Fruit fly (Drosophila melanogaster) whole organism, embryonic: Measurements from ENCODE around the gene SmE.

Experiments
- Antp ChIP-seq: fragments of 200-800 bp; sonication (Bioruptor generic); optimal IDR thresholded peaks from 3 replicates; lab custom pipeline; 2016; ENCODE audit warnings: missing biosample characterization, missing genetic modification characterization
- BtbVII ChIP-seq: fragments of 200-800 bp; sonication (Bioruptor generic); optimal IDR thresholded peaks from 3 replicates; lab custom pipeline; 2017; ENCODE audit warnings: missing biosample characterization, mild to moderate bottlenecking, missing genetic modification characterization
- C15 ChIP-seq: fragments of 200-800 bp; sonication (Bioruptor generic); IDR thresholded peaks from 3 replicates; pipeline ENCODE4 v1.3.6; 2022; ENCODE audit warnings: missing biosample characterization, missing genetic modification characterization
- CG10274 ChIP-seq: fragments of 200-800 bp; sonication (Bioruptor generic); optimal IDR thresholded peaks from 3 replicates; lab custom pipeline; 2017; ENCODE audit warnings: missing biosample characterization, mild to moderate bottlenecking, missing genetic modification characterization
- CG10654 ChIP-seq: fragments of 200-800 bp; sonication (Bioruptor generic); optimal IDR thresholded peaks from 2 replicates; lab custom pipeline; 2016; ENCODE audit warnings: missing biosample characterization, missing genetic modification characterization
- CG10959 ChIP-seq: fragments of 200-800 bp; sonication (Bioruptor generic); IDR thresholded peaks from 2 replicates; pipeline ENCODE4 v1.3.6; 2022; ENCODE audit warnings: missing biosample characterization, missing genetic modification characterization
- CG11247 ChIP-seq: fragments of 200-800 bp; sonication (Bioruptor generic); IDR thresholded peaks from 2 replicates; pipeline ENCODE4 v1.3.6; 2022; ENCODE audit warnings: missing biosample characterization, missing genetic modification characterization
- CG11456 ChIP-seq: fragments of 200-800 bp; sonication (Bioruptor generic); IDR thresholded peaks from 3 replicates; pipeline ENCODE4 v1.3.6; 2022; ENCODE audit warnings: missing biosample characterization, missing genetic modification characterization
- CG11696 ChIP-seq: fragments of 200-800 bp; sonication (Bioruptor generic); IDR thresholded peaks from 2 replicates; pipeline ENCODE4 v1.3.6; 2022; ENCODE audit warnings: missing biosample characterization, missing genetic modification characterization
- CG11723 ChIP-seq: fragments of 200-800 bp; sonication (Bioruptor generic); optimal IDR thresholded peaks from 2 replicates; lab custom pipeline; 2017; ENCODE audit warnings: missing biosample characterization, mild to moderate bottlenecking, missing genetic modification characterization
- CG12236 ChIP-seq: fragments of 200-800 bp; sonication (Bioruptor generic); optimal IDR thresholded peaks from 2 replicates; lab custom pipeline; 2016; ENCODE audit warnings: missing biosample characterization, missing genetic modification characterization
- CG14860 ChIP-seq: fragments of 200-800 bp; sonication (Bioruptor generic); IDR thresholded peaks from 3 replicates; pipeline ENCODE4 v1.3.6; 2022; ENCODE audit warnings: missing biosample characterization, missing genetic modification characterization; ENCODE audit not compliant: partially characterized antibody
- CG15011 ChIP-seq: fragments of 200-800 bp; sonication (Bioruptor generic); optimal IDR thresholded peaks from 3 replicates; lab custom pipeline; 2018; ENCODE audit warnings: missing biosample characterization, mild to moderate bottlenecking, missing genetic modification characterization
- CG15269 ChIP-seq: fragments of 200-800 bp; sonication (Bioruptor generic); optimal IDR thresholded peaks from 2 replicates; lab custom pipeline; 2018; ENCODE audit warnings: missing biosample characterization, mild to moderate bottlenecking, missing genetic modification characterization, moderate library complexity
- CG16779 ChIP-seq: fragments of 200-800 bp; sonication (Bioruptor generic); IDR thresholded peaks from 2 replicates; pipeline ENCODE4 v1.3.6; 2022; ENCODE audit warnings: missing biosample characterization, missing genetic modification characterization
- CG3726 ChIP-seq: fragments of 200-800 bp; sonication (Bioruptor generic); IDR thresholded peaks from 3 replicates; pipeline ENCODE4, ENCODE4 v1.3.6; 2022; ENCODE audit warnings: missing biosample characterization, missing genetic modification characterization
- CG3838 ChIP-seq: fragments of 200-800 bp; sonication (Bioruptor generic); optimal IDR thresholded peaks from 3 replicates; lab custom pipeline; 2016; ENCODE audit warnings: missing biosample characterization, missing genetic modification characterization
- CG6272 ChIP-seq: fragments of 200-800 bp; sonication (Bioruptor generic); IDR thresholded peaks from 2 replicates; pipeline ENCODE4 v1.3.6; 2022; ENCODE audit warnings: missing biosample characterization, missing genetic modification characterization
- CG6791 ChIP-seq: fragments of 200-800 bp; sonication (Bioruptor generic); IDR thresholded peaks from 3 replicates; pipeline ENCODE4 v1.3.6; 2022; ENCODE audit warnings: missing biosample characterization, missing genetic modification characterization; ENCODE audit not compliant: partially characterized antibody
- CG6813 ChIP-seq: fragments of 200-800 bp; sonication (Bioruptor generic); optimal IDR thresholded peaks from 2 replicates; lab custom pipeline; 2017; ENCODE audit warnings: missing biosample characterization, missing genetic modification characterization, mild to moderate bottlenecking, moderate library complexity, missing genetic modification reagents
- CG9797 ChIP-seq: fragments of 200-800 bp; sonication (Bioruptor generic); optimal IDR thresholded peaks from 3 replicates; lab custom pipeline; 2018; ENCODE audit warnings: missing biosample characterization, mild to moderate bottlenecking, missing genetic modification characterization
- Chrac-16 ChIP-seq: fragments of 200-800 bp; sonication (Bioruptor generic); optimal IDR thresholded peaks from 3 replicates; lab custom pipeline; 2016; ENCODE audit warnings: missing biosample characterization, missing genetic modification characterization
- Fer1 ChIP-seq: fragments of 200-800 bp; sonication (Bioruptor generic); optimal IDR thresholded peaks from 2 replicates; lab custom pipeline; 2017; ENCODE audit warnings: missing biosample characterization, mild to moderate bottlenecking, missing genetic modification characterization
- Fer2 ChIP-seq: fragments of 200-800 bp; sonication (Bioruptor generic); optimal IDR thresholded peaks from 2 replicates; lab custom pipeline; 2018; ENCODE audit warnings: missing biosample characterization, mild to moderate bottlenecking, missing genetic modification characterization, moderate library complexity
- Gsc ChIP-seq: fragments of 200-800 bp; sonication (Bioruptor generic); IDR thresholded peaks from 2 replicates; pipeline ENCODE4 v1.3.6; 2022; ENCODE audit warnings: missing biosample characterization, missing genetic modification characterization
- Lhr ChIP-seq: fragments of 200-800 bp; sonication (Bioruptor generic); optimal IDR thresholded peaks from 3 replicates; lab custom pipeline; 2017; ENCODE audit warnings: mild to moderate bottlenecking, missing biosample characterization, missing genetic modification reagents, missing genetic modification characterization
- Mad ChIP-seq: fragments of 200-800 bp; sonication (Bioruptor generic); optimal IDR thresholded peaks from 2 replicates; lab custom pipeline; 2016; ENCODE audit warnings: missing biosample characterization, missing genetic modification characterization
- Mrtf ChIP-seq: fragments of 200-800 bp; sonication (Bioruptor generic); IDR thresholded peaks from 3 replicates; pipeline ENCODE4 v1.3.6; 2022; ENCODE audit warnings: missing biosample characterization, missing genetic modification characterization
- Nf-YC ChIP-seq: fragments of 200-800 bp; optimal IDR thresholded peaks from 3 replicates; lab custom pipeline; 2019; ENCODE audit warnings: missing biosample characterization, mild to moderate bottlenecking, missing genetic modification characterization, moderate library complexity
- Opbp ChIP-seq: fragments of 200-800 bp; sonication (Bioruptor generic); IDR thresholded peaks from 3 replicates; pipeline ENCODE4 v1.3.6; 2022; ENCODE audit warnings: missing biosample characterization, missing genetic modification characterization; ENCODE audit not compliant: partially characterized antibody
- Ptx1 ChIP-seq: fragments of 200-800 bp; sonication (Bioruptor generic); IDR thresholded peaks from 2 replicates; pipeline ENCODE4 v1.3.6; 2022; ENCODE audit warnings: missing biosample characterization, missing genetic modification characterization
- Scr ChIP-seq: fragments of 200-800 bp; sonication (Bioruptor generic); IDR thresholded peaks from 2 replicates; pipeline ENCODE4 v1.3.6; 2022; ENCODE audit warnings: missing biosample characterization, missing genetic modification characterization; ENCODE audit not compliant: partially characterized antibody
- Six4 ChIP-seq: fragments of 200-800 bp; sonication (Bioruptor generic); optimal IDR thresholded peaks from 2 replicates; lab custom pipeline; 2016; ENCODE audit warnings: missing biosample characterization, missing genetic modification characterization
- amos ChIP-seq: fragments of 200-800 bp; sonication (Bioruptor generic); IDR thresholded peaks from 2 replicates; pipeline ENCODE4 v1.3.6; 2022; ENCODE audit warnings: missing biosample characterization, missing genetic modification characterization; ENCODE audit not compliant: partially characterized antibody
- chn ChIP-seq: fragments of 200-800 bp; sonication (Bioruptor generic); optimal IDR thresholded peaks from 2 replicates; lab custom pipeline; 2016; ENCODE audit warnings: missing biosample characterization, missing genetic modification characterization
- croc ChIP-seq: fragments of 200-800 bp; sonication (Bioruptor generic); conservative IDR thresholded peaks from 3 replicates; pipeline ENCODE4 v1.3.6; 2022; ENCODE audit warnings: missing biosample characterization, missing genetic modification characterization
- dpn ChIP-seq, 2 experiments: fragments of 200-800 bp; sonication (Bioruptor generic); optimal IDR thresholded peaks; 3 replicates each; lab custom pipeline; 2016; ENCODE audit warnings: missing biosample characterization in 2 of 2, missing genetic modification characterization in 2 of 2
- emc ChIP-seq: fragments of 200-800 bp; sonication (Bioruptor generic); optimal IDR thresholded peaks from 2 replicates; lab custom pipeline; 2016; ENCODE audit warnings: missing biosample characterization, missing genetic modification characterization
- ftz-f1 ChIP-seq: fragments of 200-800 bp; sonication (Bioruptor generic); optimal IDR thresholded peaks from 2 replicates; lab custom pipeline; 2016; ENCODE audit warnings: missing biosample characterization, missing genetic modification characterization
- grn ChIP-seq: fragments of 200-800 bp; sonication (Bioruptor generic); optimal IDR thresholded peaks from 3 replicates; lab custom pipeline; 2017; ENCODE audit warnings: missing biosample characterization, missing genetic modification characterization
- hkb ChIP-seq, 2 experiments: fragments of 200-800 bp in 1 of 2; fragments of >200 bp in 1 of 2; sonication (Bioruptor generic) in 1 of 2; IDR thresholded peaks in 1 of 2; optimal IDR thresholded peaks in 1 of 2; 2 replicates each; pipeline versions ENCODE4 v1.3.6 to Lab custom; 2017 to 2022; ENCODE audit warnings: missing biosample characterization in 1 of 2, missing genetic modification characterization in 1 of 2
- ind ChIP-seq: fragments of 200-800 bp; sonication (Bioruptor generic); optimal IDR thresholded peaks from 3 replicates; lab custom pipeline; 2016; ENCODE audit warnings: missing biosample characterization, missing genetic modification characterization
- luna ChIP-seq: fragments of 200-800 bp; sonication (Bioruptor generic); optimal IDR thresholded peaks from 2 replicates; lab custom pipeline; 2016; ENCODE audit warnings: missing biosample characterization, missing genetic modification characterization
- phol ChIP-seq: fragments of 200-800 bp; sonication (Bioruptor generic); optimal IDR thresholded peaks from 3 replicates; lab custom pipeline; 2018; ENCODE audit warnings: missing biosample characterization, mild to moderate bottlenecking, missing genetic modification characterization, moderate library complexity
- row ChIP-seq: fragments of 200-800 bp; sonication (Bioruptor generic); IDR thresholded peaks from 3 replicates; pipeline ENCODE4 v1.3.6; 2022; ENCODE audit warnings: missing biosample characterization, missing genetic modification characterization
- shn ChIP-seq: fragments of 200-800 bp; sonication (Bioruptor generic); optimal IDR thresholded peaks from 3 replicates; lab custom pipeline; 2016; ENCODE audit warnings: missing biosample characterization, missing genetic modification characterization
- sqz ChIP-seq: fragments of 200-800 bp; sonication (Bioruptor generic); optimal IDR thresholded peaks from 3 replicates; lab custom pipeline; 2018; ENCODE audit warnings: missing biosample characterization, mild to moderate bottlenecking, missing genetic modification characterization
- sr ChIP-seq: fragments of 200-800 bp; sonication (Bioruptor generic); IDR thresholded peaks from 3 replicates; pipeline ENCODE4 v1.3.6; 2022; ENCODE audit warnings: missing biosample characterization, missing genetic modification characterization
- twi ChIP-seq: fragments of 200-800 bp; optimal IDR thresholded peaks from 2 replicates; lab custom pipeline; 2019; ENCODE audit warnings: missing biosample characterization, mild to moderate bottlenecking, missing genetic modification characterization, moderate library complexity
- usp ChIP-seq: fragments of >200 bp; optimal IDR thresholded peaks from 2 replicates; lab custom pipeline; 2017; ENCODE audit warnings: missing biosample characterization, missing genetic modification characterization
- zfh1 ChIP-seq: fragments of 200-800 bp; sonication (Bioruptor generic); IDR thresholded peaks from 3 replicates; pipeline ENCODE4 v1.3.6; 2022; ENCODE audit warnings: missing biosample characterization, missing genetic modification characterization

The SmE gene

DNA sequence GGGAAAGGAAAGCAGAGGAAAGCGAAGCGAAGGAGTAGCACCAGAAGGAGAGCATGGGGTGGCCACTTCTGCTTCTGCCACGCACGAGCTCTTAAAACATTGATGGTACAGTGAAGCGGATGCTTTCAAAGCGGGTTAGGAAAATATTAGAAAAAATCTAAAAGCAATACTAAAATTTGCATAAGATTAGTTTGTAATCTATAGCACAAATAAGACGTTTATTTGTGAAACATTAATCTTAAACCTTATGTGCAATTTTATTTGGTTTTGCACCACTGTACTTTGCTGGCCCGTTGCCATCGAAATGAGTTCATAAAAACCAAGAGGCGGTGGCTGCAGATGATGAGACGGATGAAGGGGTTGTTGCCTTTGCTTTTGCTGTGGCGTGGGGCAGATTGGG, 40.1 kb upstream of the SmE start (continued):
- peak; percentile 95 for TF ChIP-seq Fer1 (GFP tag; lab: Kevin White, UChicago)
- peak; percentile 87 for TF ChIP-seq zfh1
- peak; percentile 41; the same call in 1 of the 3 replicates for TF ChIP-seq CG14860 (GFP tag; lab: Robert Waterston, UW)
- peak; percentile 76 for TF ChIP-seq Gsc (GFP tag; lab: Robert Waterston, UW)
- no peak for TF ChIP-seq amos (GFP tag; lab: Robert Waterston, UW)
- peak; percentile 81 for TF ChIP-seq Six4 (GFP tag; lab: Kevin White, UChicago)
- peak; percentile 75 for TF ChIP-seq CG11723 (GFP tag; lab: Kevin White, UChicago)
- peak; percentile 67 for TF ChIP-seq Nf-YC (tag; lab: Kevin White, UChicago)
- peak; percentile 78 for TF ChIP-seq CG11456 (GFP tag; lab: Robert Waterston, UW)
- TF ChIP-seq phol (tag; lab: Kevin White, UChicago), result peak; percentile 86
- TF ChIP-seq CG9797 (GFP tag; lab: Kevin White, UChicago), result no peak
- peak; percentile 64 for TF ChIP-seq twi (tag; lab: Kevin White, UChicago)
- TF ChIP-seq Mad, result peak; percentile 53
- TF ChIP-seq C15 (GFP tag; lab: Robert Waterston, UW), result peak; percentile 78; the same call in 1 of the 3 replicates
- TF ChIP-seq Lhr (GFP tag; lab: Kevin White, UChicago), result peak; percentile 33
- no peak for TF ChIP-seq CG6791 (GFP tag; lab: Robert Waterston, UW)
- peak; percentile 92 for TF ChIP-seq Ptx1 (GFP tag; lab: Robert Waterston, UW)
- peak; percentile 80 for TF ChIP-seq CG10959 (GFP tag; lab: Robert Waterston, UW)
- peak; percentile 76 for TF ChIP-seq Fer2 (tag; lab: Kevin White, UChicago)
- no peak for TF ChIP-seq ftz-f1 (GFP tag; lab: Kevin White, UChicago)
- peak; percentile 84 for TF ChIP-seq CG10654 (GFP tag; lab: Kevin White, UChicago)
- peak; percentile 87 for TF ChIP-seq ind (GFP tag; lab: Kevin White, UChicago)
- TF ChIP-seq shn (GFP tag; lab: Kevin White, UChicago), result peak; percentile 41
- TF ChIP-seq CG16779 (GFP tag; lab: Robert Waterston, UW), result no peak
- no peak for TF ChIP-seq Scr (GFP tag; lab: Robert Waterston, UW)
- TF ChIP-seq CG11696 (GFP tag; lab: Robert Waterston, UW), result peak; percentile 84
- peak; percentile 6 for TF ChIP-seq CG3838
- peak; percentile 86 for TF ChIP-seq CG6272 (GFP tag; lab: Robert Waterston, UW)
- TF ChIP-seq grn, result no peak
- TF ChIP-seq CG12236 (GFP tag; lab: Kevin White, UChicago), result peak; percentile 81
- peak; percentile 74 for TF ChIP-seq CG15011
- peak; percentile 91 for TF ChIP-seq CG6813 (GFP tag; lab: Kevin White, UChicago)
- peak; percentile 84 for TF ChIP-seq CG11247
- TF ChIP-seq sqz, result peak; percentile 76
- TF ChIP-seq CG15269 (tag; lab: Kevin White, UChicago), result peak; percentile 92
- TF ChIP-seq hkb (optimal IDR thresholded peaks at IDR 0.05; lab: Kevin White, UChicago), result no peak
- TF ChIP-seq hkb (GFP tag; IDR thresholded peaks at IDR 0.05; lab: Robert Waterston, UW), result peak; percentile 96
- peak; percentile 87 for TF ChIP-seq croc
- peak; percentile 83 for TF ChIP-seq CG3726 (GFP tag; lab: Robert Waterston, UW)
- TF ChIP-seq chn, result peak; percentile 77
- peak; percentile 64 for TF ChIP-seq emc (GFP tag; lab: Kevin White, UChicago)
- no peak for TF ChIP-seq Opbp (GFP tag; lab: Robert Waterston, UW)
- peak; percentile 64 for TF ChIP-seq CG10274 (GFP tag; lab: Kevin White, UChicago)
- peak; percentile 84 to 85 for TF ChIP-seq dpn (GFP tag; optimal IDR thresholded peaks at IDR 0.05; lab: Kevin White, UChicago)
- peak; percentile 63; the same call in 2 of the 3 replicates for TF ChIP-seq sr (GFP tag; lab: Robert Waterston, UW)
- peak; percentile 71 for TF ChIP-seq Chrac-16 (GFP tag; lab: Kevin White, UChicago)
- TF ChIP-seq usp, result no peak
- TF ChIP-seq luna (GFP tag; lab: Kevin White, UChicago), result peak; percentile 51
- TF ChIP-seq row (GFP tag; lab: Robert Waterston, UW), result peak; percentile 92
- TF ChIP-seq BtbVII (GFP tag; lab: Kevin White, UChicago), result peak; percentile 88
- peak; percentile 89 for TF ChIP-seq Antp (GFP tag; lab: Kevin White, UChicago)
- TF ChIP-seq Mrtf (GFP tag; lab: Robert Waterston, UW), result peak; percentile 85
